Worm (Caenorhabditis elegans) whole organism, L1 larva: ENCODE data around the gene emb-8.

Experiments used
- lin-15B ChIP-seq: fragments of 150-350 bp; sonication (generic microtip); optimal IDR thresholded peaks from 3 replicates; lab custom pipeline; 2014; ENCODE audit warnings: missing biosample characterization, missing genetic modification characterization
- nhr-19 ChIP-seq: fragments of 200-800 bp; sonication (Bioruptor generic); conservative IDR thresholded peaks from 2 replicates; pipeline ENCODE4 v1.3.6; 2022; ENCODE audit warnings: missing genetic modification characterization, missing compliant biosample characterization
- skn-1 ChIP-seq: fragments of 150-350 bp; optimal IDR thresholded peaks from 2 replicates; lab custom pipeline; 2014; ENCODE audit warnings: missing biosample characterization, missing genetic modification characterization

- no peak for TF ChIP-seq skn-1 (tag; lab: Kevin White, UChicago)
- no peak for TF ChIP-seq nhr-19 (GFP tag; lab: Robert Waterston, UW)
- TF ChIP-seq lin-15B (tag; lab: Kevin White, UChicago): no peak
Observed at ce11 chrIII:5150980-5151379, 48.5 kb downstream of the emb-8 start.
